Worm (Caenorhabditis elegans) whole organism, midembryonic: ENCODE measurements around the gene rha-1.

ENCODE experiments used
- T22C8.4 ChIP-seq: fragments of 200-800 bp; sonication (Bioruptor generic); IDR thresholded peaks from 2 replicates; pipeline ENCODE4 v1.3.6; 2022; ENCODE audit warnings: missing genetic modification characterization, missing compliant biosample characterization
- cog-1 ChIP-seq: sonication (generic microtip); optimal IDR thresholded peaks from 2 replicates; lab custom pipeline; 2016; ENCODE audit warnings: missing genetic modification characterization, missing compliant biosample characterization
- ref-1 ChIP-seq: fragments of 200-800 bp; sonication (Bioruptor generic); conservative IDR thresholded peaks from 2 replicates; pipeline ENCODE4 v1.3.6; 2022; ENCODE audit warnings: missing genetic modification reagents, missing genetic modification characterization, missing compliant biosample characterization
- ztf-23 ChIP-seq: fragments of 200-800 bp; sonication (Bioruptor generic); IDR thresholded peaks from 2 replicates; pipeline ENCODE4 v1.3.6; 2022; ENCODE audit warnings: missing genetic modification reagents, missing genetic modification characterization, missing compliant biosample characterization

ce11 chrII:8865078-8865477 is 18.4 kb downstream of the rha-1 start, which contains the start of gene npr-20:
- TF ChIP-seq cog-1 (no peak), ref-1 (GFP tag; lab: Robert Waterston, UW) (no peak), T22C8.4 (GFP tag; lab: Robert Waterston, UW) (no peak), ztf-23 (GFP tag; lab: Robert Waterston, UW) (no peak)
